Fruit fly (Drosophila melanogaster) whole organism, prepupa: ENCODE measurements around the gene arm.

Experiments used
- Blimp-1 ChIP-seq: fragments of 200-800 bp; sonication (Bioruptor generic); optimal IDR thresholded peaks from 3 replicates; lab custom pipeline; 2017; ENCODE audit warnings: missing biosample characterization, missing genetic modification characterization, mild to moderate bottlenecking, moderate library complexity, missing genetic modification reagents
- CG10631 ChIP-seq: fragments of 200-800 bp; sonication (Bioruptor generic); optimal IDR thresholded peaks from 2 replicates; lab custom pipeline; 2016; ENCODE audit warnings: missing biosample characterization, missing genetic modification characterization
- CG11294 ChIP-seq: fragments of 200-800 bp; sonication (Bioruptor generic); IDR thresholded peaks from 2 replicates; pipeline ENCODE4 v1.3.6; 2022; ENCODE audit warnings: missing biosample characterization, missing genetic modification characterization
- CG11902 ChIP-seq: fragments of 200-800 bp; sonication (Bioruptor generic); optimal IDR thresholded peaks from 3 replicates; lab custom pipeline; 2016; ENCODE audit warnings: missing biosample characterization, missing genetic modification characterization
- CG15336 ChIP-seq: fragments of 200-800 bp; sonication (Bioruptor generic); IDR thresholded peaks from 2 replicates; pipeline ENCODE4 v1.3.6; 2022; ENCODE audit warnings: missing biosample characterization, missing genetic modification characterization
- CG1621 ChIP-seq: fragments of 200-800 bp; sonication (Bioruptor generic); optimal IDR thresholded peaks from 3 replicates; lab custom pipeline; 2018; ENCODE audit warnings: missing biosample characterization, mild to moderate bottlenecking, missing genetic modification characterization
- CG3032 ChIP-seq: fragments of 200-800 bp; optimal IDR thresholded peaks from 2 replicates; lab custom pipeline; 2019; ENCODE audit warnings: missing biosample characterization, mild to moderate bottlenecking, missing genetic modification characterization, moderate library complexity
- CG31627 ChIP-seq: fragments of 200-800 bp; sonication (Bioruptor generic); optimal IDR thresholded peaks from 3 replicates; lab custom pipeline; 2016; ENCODE audit warnings: missing biosample characterization, missing genetic modification characterization
- CG32006 ChIP-seq: fragments of 200-800 bp; sonication (Bioruptor generic); optimal IDR thresholded peaks from 3 replicates; lab custom pipeline; 2017; ENCODE audit warnings: missing biosample characterization, mild to moderate bottlenecking, missing genetic modification characterization
- CG34406 ChIP-seq: fragments of 200-800 bp; sonication (Bioruptor generic); optimal IDR thresholded peaks from 3 replicates; lab custom pipeline; 2016; ENCODE audit warnings: missing biosample characterization, missing genetic modification characterization
- CG3919 ChIP-seq: fragments of 200-800 bp; sonication (Bioruptor generic); optimal IDR thresholded peaks from 3 replicates; lab custom pipeline; 2016; ENCODE audit warnings: missing biosample characterization, missing genetic modification characterization
- CG4318 ChIP-seq: fragments of 200-800 bp; sonication (Bioruptor generic); optimal IDR thresholded peaks from 3 replicates; lab custom pipeline; 2017; ENCODE audit warnings: missing biosample characterization, mild to moderate bottlenecking, missing genetic modification characterization
- CG6163 ChIP-seq: fragments of 200-800 bp; sonication (Bioruptor generic); IDR thresholded peaks from 3 replicates; pipeline ENCODE4 v1.3.6; 2022; ENCODE audit warnings: missing biosample characterization, missing genetic modification characterization
- CG6276 ChIP-seq: fragments of 200-800 bp; sonication (Bioruptor generic); optimal IDR thresholded peaks from 2 replicates; lab custom pipeline; 2017; ENCODE audit warnings: missing biosample characterization, mild to moderate bottlenecking, missing genetic modification characterization
- CG6808 ChIP-seq: fragments of 200-800 bp; sonication (Bioruptor generic); optimal IDR thresholded peaks from 3 replicates; lab custom pipeline; 2017; ENCODE audit warnings: missing biosample characterization, missing genetic modification characterization, mild to moderate bottlenecking, moderate library complexity, missing genetic modification reagents
- CG6854 ChIP-seq: fragments of 200-800 bp; sonication (Bioruptor generic); optimal IDR thresholded peaks from 2 replicates; lab custom pipeline; 2017; ENCODE audit warnings: missing biosample characterization, mild to moderate bottlenecking, missing genetic modification characterization
- CG8119 ChIP-seq: fragments of 200-800 bp; sonication (Bioruptor generic); IDR thresholded peaks from 3 replicates; pipeline ENCODE4 v1.3.6; 2022; ENCODE audit warnings: missing biosample characterization, missing genetic modification characterization
- CG8319 ChIP-seq: fragments of 200-800 bp; sonication (Bioruptor generic); optimal IDR thresholded peaks from 3 replicates; lab custom pipeline; 2016; ENCODE audit warnings: missing biosample characterization, missing genetic modification characterization
- CG9139 ChIP-seq: fragments of 200-800 bp; sonication (Bioruptor generic); optimal IDR thresholded peaks from 3 replicates; lab custom pipeline; 2017; ENCODE audit warnings: missing biosample characterization, mild to moderate bottlenecking, missing genetic modification characterization
- Eip75B ChIP-seq: fragments of 200-800 bp; sonication (Bioruptor generic); optimal IDR thresholded peaks from 3 replicates; lab custom pipeline; 2016; ENCODE audit warnings: missing biosample characterization, missing genetic modification characterization
- Eip78C ChIP-seq: fragments of 200-800 bp; sonication (Bioruptor generic); peaks from one replicate; lab custom pipeline; 2016; ENCODE audit warnings: missing biosample characterization, missing genetic modification characterization
- Eip93F ChIP-seq: fragments of 200-800 bp; sonication (Bioruptor generic); optimal IDR thresholded peaks from 2 replicates; lab custom pipeline; 2016; ENCODE audit warnings: missing biosample characterization, mild to moderate bottlenecking, missing genetic modification characterization
- Gug ChIP-seq: fragments of 200-800 bp; sonication (Bioruptor generic); IDR thresholded peaks from 2 replicates; pipeline ENCODE4 v1.3.6; 2022; ENCODE audit warnings: missing biosample characterization, missing genetic modification characterization
- Hr38 ChIP-seq: sonication (Bioruptor generic); optimal IDR thresholded peaks from 2 replicates; lab custom pipeline; 2016; ENCODE audit warnings: missing biosample characterization, missing genetic modification characterization
- Hr4 ChIP-seq: fragments of 200-800 bp; sonication (Bioruptor generic); optimal IDR thresholded peaks from 3 replicates; lab custom pipeline; 2016; ENCODE audit warnings: missing biosample characterization, missing genetic modification characterization
- Lpt ChIP-seq: fragments of 200-800 bp; sonication (Bioruptor generic); optimal IDR thresholded peaks from 3 replicates; lab custom pipeline; 2016; ENCODE audit warnings: missing biosample characterization, missing genetic modification characterization
- OdsH ChIP-seq: fragments of 200-800 bp; sonication (Bioruptor generic); optimal IDR thresholded peaks from 3 replicates; lab custom pipeline; 2016; ENCODE audit warnings: missing biosample characterization, missing genetic modification characterization
- Smox ChIP-seq: fragments of 200-800 bp; sonication (Bioruptor generic); optimal IDR thresholded peaks from 3 replicates; lab custom pipeline; 2016; ENCODE audit warnings: missing biosample characterization, missing genetic modification characterization
- Sox102F ChIP-seq: fragments of 200-800 bp; sonication (Bioruptor generic); optimal IDR thresholded peaks from 2 replicates; lab custom pipeline; 2016; ENCODE audit warnings: missing biosample characterization, mild to moderate bottlenecking, missing genetic modification characterization
- Sox14 ChIP-seq: fragments of 200-800 bp; sonication (Bioruptor generic); optimal IDR thresholded peaks from 3 replicates; lab custom pipeline; 2016; ENCODE audit warnings: missing biosample characterization, missing genetic modification characterization
- Sox15 ChIP-seq: fragments of 200-800 bp; sonication (Bioruptor generic); optimal IDR thresholded peaks from 3 replicates; lab custom pipeline; 2016; ENCODE audit warnings: missing biosample characterization, missing genetic modification characterization
- achi ChIP-seq: fragments of 200-800 bp; sonication (Bioruptor generic); optimal IDR thresholded peaks from 3 replicates; lab custom pipeline; 2016; ENCODE audit warnings: missing biosample characterization, missing genetic modification characterization
- cyc ChIP-seq: fragments of 200-800 bp; sonication (Bioruptor generic); optimal IDR thresholded peaks from 3 replicates; lab custom pipeline; 2016; ENCODE audit warnings: missing biosample characterization, missing genetic modification characterization
- dac ChIP-seq: fragments of 200-800 bp; sonication (Bioruptor generic); optimal IDR thresholded peaks from 2 replicates; lab custom pipeline; 2017; ENCODE audit warnings: missing biosample characterization, mild to moderate bottlenecking, missing genetic modification characterization
- dsx ChIP-seq: fragments of 200-800 bp; optimal IDR thresholded peaks from 3 replicates; lab custom pipeline; 2019; ENCODE audit warnings: missing biosample characterization, mild to moderate bottlenecking, missing genetic modification characterization, moderate library complexity; ENCODE audit not compliant: poor library complexity, severe bottlenecking
- eg ChIP-seq: fragments of 200-800 bp; sonication (Bioruptor generic); IDR thresholded peaks from 3 replicates; pipeline ENCODE4 v1.3.6; 2022; ENCODE audit warnings: missing biosample characterization, missing genetic modification characterization
- esn ChIP-seq: fragments of 200-800 bp; sonication (Bioruptor generic); optimal IDR thresholded peaks from 2 replicates; lab custom pipeline; 2016; ENCODE audit warnings: missing biosample characterization, mild to moderate bottlenecking, missing genetic modification characterization, moderate library complexity
- fd85E ChIP-seq: fragments of 200-800 bp; sonication (Bioruptor generic); optimal IDR thresholded peaks from 3 replicates; lab custom pipeline; 2016; ENCODE audit warnings: missing biosample characterization, missing genetic modification characterization
- fkh ChIP-seq: fragments of 200-800 bp; sonication (Bioruptor generic); optimal IDR thresholded peaks from 3 replicates; lab custom pipeline; 2017; ENCODE audit warnings: missing biosample characterization, mild to moderate bottlenecking, missing genetic modification characterization, moderate library complexity
- lz ChIP-seq: fragments of 200-800 bp; sonication (Bioruptor generic); optimal IDR thresholded peaks from 3 replicates; lab custom pipeline; 2016; ENCODE audit warnings: missing biosample characterization, missing genetic modification characterization
- net ChIP-seq: fragments of 200-800 bp; sonication (Bioruptor generic); optimal IDR thresholded peaks from 3 replicates; lab custom pipeline; 2016; ENCODE audit warnings: missing biosample characterization, missing genetic modification characterization
- pdm3 ChIP-seq: fragments of 200-800 bp; sonication (Bioruptor generic); optimal IDR thresholded peaks from 3 replicates; lab custom pipeline; 2016; ENCODE audit warnings: missing biosample characterization, missing genetic modification characterization
- salr ChIP-seq, 2 experiments: fragments of 200-800 bp; sonication (Bioruptor generic); optimal IDR thresholded peaks; 3 replicates each; lab custom pipeline; 2016 to 2018; ENCODE audit warnings: missing biosample characterization in 2 of 2, missing genetic modification characterization in 2 of 2, mild to moderate bottlenecking in 1 of 2
- ss ChIP-seq, 2 experiments: fragments of 200-800 bp; sonication (Bioruptor generic); optimal IDR thresholded peaks; 2 replicates in 1 of 2; 3 replicates in 1 of 2; lab custom pipeline; 2017 to 2018; ENCODE audit warnings: mild to moderate bottlenecking in 2 of 2, missing biosample characterization in 2 of 2, missing genetic modification characterization in 2 of 2, moderate library complexity in 1 of 2
- svp ChIP-seq: fragments of 200-800 bp; sonication (Bioruptor generic); peaks from one replicate; lab custom pipeline; 2016; ENCODE audit warnings: missing biosample characterization, missing genetic modification characterization
- topi ChIP-seq: fragments of 200-800 bp; sonication (Bioruptor generic); optimal IDR thresholded peaks from 3 replicates; lab custom pipeline; 2016; ENCODE audit warnings: missing biosample characterization, missing genetic modification characterization
- vri ChIP-seq: fragments of 200-800 bp; sonication (Bioruptor generic); optimal IDR thresholded peaks from 3 replicates; lab custom pipeline; 2016; ENCODE audit warnings: missing biosample characterization, mild to moderate bottlenecking, missing genetic modification characterization

The arm gene

DNA sequence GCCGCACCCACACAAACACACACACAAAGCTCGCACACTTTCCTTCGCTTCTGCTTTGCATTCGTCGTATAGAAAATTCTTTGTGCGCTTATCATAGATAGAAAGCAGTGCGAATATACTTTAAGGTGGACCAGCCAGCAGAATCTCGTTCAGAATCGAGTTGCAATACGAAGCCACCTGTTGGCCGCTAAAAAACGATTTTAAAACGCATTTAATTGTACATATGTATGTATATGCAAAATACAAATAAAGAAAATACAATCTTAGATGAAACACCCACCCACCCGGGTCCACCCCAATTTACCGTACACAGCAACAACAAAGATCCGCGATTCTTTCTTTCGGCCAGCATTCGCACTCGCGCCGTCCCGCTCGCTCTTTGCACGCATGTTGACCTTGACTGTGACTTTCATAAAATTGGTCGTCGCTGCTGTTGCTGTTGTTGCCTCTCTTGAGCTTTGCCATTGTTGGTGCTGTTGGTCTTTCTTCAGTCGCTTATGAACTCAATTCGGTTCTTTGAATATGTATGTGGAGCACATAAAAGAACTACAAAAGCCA lies 48.1 kb upstream of the arm start (continued):
- TF ChIP-seq Lpt (GFP tag; lab: Kevin White, UChicago) (peak; percentile 85), CG1621 (tag; lab: Kevin White, UChicago) (peak; percentile 92), esn (GFP tag; lab: Kevin White, UChicago) (peak; percentile 88), Eip93F (GFP tag; lab: Kevin White, UChicago) (peak; percentile 90), CG6854 (GFP tag; lab: Kevin White, UChicago) (peak; percentile 89), salr (GFP tag; optimal IDR thresholded peaks at IDR 0.05; lab: Kevin White, UChicago) (peak; percentile 69 to 89), CG32006 (GFP tag; lab: Kevin White, UChicago) (peak; percentile 92), dsx (GFP tag; lab: Kevin White, UChicago) (peak; percentile 81), Sox102F (GFP tag; lab: Kevin White, UChicago) (peak; percentile 87), CG9139 (GFP tag; lab: Kevin White, UChicago) (peak; percentile 62), Eip78C (GFP tag; lab: Kevin White, UChicago) (peak; percentile 94), CG31627 (GFP tag; lab: Kevin White, UChicago) (peak; percentile 89), topi (GFP tag; lab: Kevin White, UChicago) (peak; percentile 93), CG8319 (GFP tag; lab: Kevin White, UChicago) (peak; percentile 78), CG11902 (GFP tag; lab: Kevin White, UChicago) (peak; percentile 72), svp (GFP tag; lab: Kevin White, UChicago) (peak; percentile 88), CG3032 (tag; lab: Kevin White, UChicago) (peak; percentile 79), Sox14 (GFP tag; lab: Kevin White, UChicago) (peak; percentile 94), ss (GFP tag; optimal IDR thresholded peaks at IDR 0.05; lab: Kevin White, UChicago) (peak; percentile 61 to 83), CG6276 (peak; percentile 93), dac (GFP tag; lab: Kevin White, UChicago) (peak; percentile 74), vri (GFP tag; lab: Kevin White, UChicago) (no peak), CG34406 (peak; percentile 92), CG15336 (peak; percentile 97), CG3919 (GFP tag; lab: Kevin White, UChicago) (peak; percentile 92), CG11294 (peak; percentile 88), fd85E (GFP tag; lab: Kevin White, UChicago) (peak; percentile 57), Eip75B (GFP tag; lab: Kevin White, UChicago) (peak; percentile 87)
- TF ChIP-seq, all 60 proteins: peak for 57

DNA sequence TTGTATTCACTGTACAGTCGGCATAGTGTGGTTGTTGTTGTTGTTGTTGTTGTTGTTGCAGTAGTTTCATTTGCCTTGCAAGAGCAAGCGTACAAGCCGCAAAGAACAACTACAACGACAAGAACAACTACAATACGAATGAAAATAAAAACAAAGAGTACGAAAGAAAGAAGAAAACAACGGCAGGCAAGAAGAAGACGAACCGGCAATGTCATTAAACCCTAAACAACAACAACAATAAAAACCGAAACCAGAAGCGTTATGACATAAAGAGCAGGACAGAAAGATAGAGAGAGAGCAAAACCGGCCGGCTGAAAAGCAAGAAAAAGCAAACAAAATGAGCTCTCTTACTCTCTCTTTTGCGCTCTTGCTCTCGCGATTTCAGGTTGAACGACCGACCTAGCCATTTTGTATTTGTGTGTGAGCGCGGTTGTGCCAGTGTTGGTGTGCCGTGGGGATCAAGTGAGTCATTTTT lies 47.5 kb upstream of the arm start:
- TF ChIP-seq Hr4 (GFP tag; lab: Kevin White, UChicago) (no peak), Eip93F (GFP tag; lab: Kevin White, UChicago) (no peak), Eip78C (GFP tag; lab: Kevin White, UChicago) (peak; percentile 61), lz (GFP tag; lab: Kevin White, UChicago) (no peak), OdsH (GFP tag; lab: Kevin White, UChicago) (no peak), achi (GFP tag; lab: Kevin White, UChicago) (no peak), eg (no peak), topi (GFP tag; lab: Kevin White, UChicago) (no peak), fd85E (GFP tag; lab: Kevin White, UChicago) (no peak), Hr38 (no peak), Lpt (GFP tag; lab: Kevin White, UChicago) (no peak), Sox15 (no peak), Gug (GFP tag; lab: Robert Waterston, UW) (no peak), CG4318 (GFP tag; lab: Kevin White, UChicago) (no peak), CG11902 (GFP tag; lab: Kevin White, UChicago) (no peak), CG3919 (GFP tag; lab: Kevin White, UChicago) (no peak), CG6276 (no peak), CG10631 (no peak), CG8119 (no peak), net (no peak), CG8319 (GFP tag; lab: Kevin White, UChicago) (no peak), CG6808 (GFP tag; lab: Kevin White, UChicago) (peak; percentile 81), Eip75B (GFP tag; lab: Kevin White, UChicago) (peak; percentile 62), cyc (no peak), Sox14 (GFP tag; lab: Kevin White, UChicago) (no peak), Blimp-1 (GFP tag; lab: Kevin White, UChicago) (peak; percentile 17), CG34406 (no peak), fkh (GFP tag; lab: Kevin White, UChicago) (no peak), CG31627 (GFP tag; lab: Kevin White, UChicago) (no peak), CG6163 (GFP tag; lab: Robert Waterston, UW) (no peak; the same call in 1 of the 3 replicates), Sox102F (GFP tag; lab: Kevin White, UChicago) (no peak), Smox (no peak), pdm3 (GFP tag; lab: Kevin White, UChicago) (no peak)
